Worm (Caenorhabditis elegans) whole organism, late embryonic: ENCODE measurements around the gene W07B8.4.

Experiments
- T23F11.4 ChIP-seq: fragments of 200-800 bp; sonication (Bioruptor generic); optimal IDR thresholded peaks from 2 replicates; lab custom pipeline; 2018; ENCODE audit warnings: mild to moderate bottlenecking, missing genetic modification characterization, missing compliant biosample characterization
- ama-1 ChIP-seq: fragments of 150-350 bp; optimal IDR thresholded peaks from 2 replicates; lab custom pipeline; 2014
- ceh-30 ChIP-seq: fragments of 150-350 bp; optimal IDR thresholded peaks from 2 replicates; lab custom pipeline; 2014; ENCODE audit warnings: missing biosample characterization, missing genetic modification characterization
- fkh-10 ChIP-seq: fragments of 150-350 bp; optimal IDR thresholded peaks from 2 replicates; lab custom pipeline; 2014; ENCODE audit warnings: missing biosample characterization, missing genetic modification reagents, missing genetic modification characterization
- nfya-1 ChIP-seq: sonication (generic microtip); optimal IDR thresholded peaks from 2 replicates; lab custom pipeline; 2017; ENCODE audit warnings: missing genetic modification characterization, mild to moderate bottlenecking, missing compliant biosample characterization, antibody characterized with exemption, moderate library complexity
- odd-2 ChIP-seq: sonication (generic microtip); optimal IDR thresholded peaks from 2 replicates; lab custom pipeline; 2017; ENCODE audit warnings: antibody characterized with exemption, mild to moderate bottlenecking, missing genetic modification characterization, missing compliant biosample characterization
- pag-3 ChIP-seq: sonication (generic microtip); optimal IDR thresholded peaks from 2 replicates; lab custom pipeline; 2016; ENCODE audit warnings: missing compliant biosample characterization, missing genetic modification characterization, borderline replicate concordance
- pax-1 ChIP-seq: fragments of 150-350 bp; optimal IDR thresholded peaks from 2 replicates; lab custom pipeline; 2014; ENCODE audit warnings: missing biosample characterization, missing genetic modification characterization
- pqm-1 ChIP-seq: sonication (generic microtip); optimal IDR thresholded peaks from 2 replicates; lab custom pipeline; 2016; ENCODE audit warnings: missing genetic modification characterization, missing compliant biosample characterization
- sox-4 ChIP-seq: sonication (generic microtip); optimal IDR thresholded peaks from 2 replicates; lab custom pipeline; 2017; ENCODE audit warnings: mild to moderate bottlenecking, missing genetic modification characterization, inconsistent platforms, missing compliant biosample characterization
- ztf-16 ChIP-seq: sonication (generic microtip); optimal IDR thresholded peaks from 2 replicates; lab custom pipeline; 2017; ENCODE audit warnings: missing genetic modification characterization, missing compliant biosample characterization

- TF ChIP-seq pag-3 (tag; lab: Kevin White, UChicago) (no peak), pax-1 (tag; lab: Kevin White, UChicago) (no peak), T23F11.4 (GFP tag; lab: Kevin White, UChicago) (no peak), pqm-1 (tag; lab: Kevin White, UChicago) (no peak), odd-2 (no peak), ama-1 (lab: Kevin White, UChicago) (no peak), ztf-16 (tag; lab: Kevin White, UChicago) (no peak), fkh-10 (GFP tag; lab: Kevin White, UChicago) (no peak), nfya-1 (tag; lab: Kevin White, UChicago) (no peak), ceh-30 (no peak), sox-4 (tag; lab: Kevin White, UChicago) (no peak)
Observed at ce11 chrV:1092359-1092758, 39.4 kb downstream of the W07B8.4 start, which contains the start of gene Y50D4B.4.
